Worm (Caenorhabditis elegans): ENCODE results near the gene skr-8.

skr-8 gene

DNA sequence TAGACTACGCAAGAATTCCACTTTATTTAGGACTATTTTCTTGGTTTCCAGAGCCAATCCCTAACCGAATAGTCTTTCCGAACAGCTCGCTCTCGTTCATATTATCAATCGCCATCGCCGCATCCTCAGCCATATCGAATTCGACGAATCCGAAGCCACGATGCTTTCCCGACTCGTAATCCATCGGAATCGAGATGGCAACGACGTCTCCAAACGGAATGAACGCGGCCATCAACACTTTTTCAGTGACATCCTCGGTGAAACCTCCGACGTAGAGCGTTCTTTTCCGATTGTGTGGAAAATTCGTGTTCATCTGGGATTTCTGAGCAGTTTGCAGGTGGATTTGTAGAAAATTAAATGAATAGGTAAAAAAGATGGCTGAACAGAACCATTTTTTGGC is 49.3 kb downstream of the skr-8 start, which contains the start of gene cyn-13:
Gene cyn-13 (minus strand): TSS at position 313 of the 400 bp plus-strand sequence.
- TF ChIP-seq nhr-12 (tag; optimal IDR thresholded peaks at IDR 0.05) (no peak), lin-15B (tag; optimal IDR thresholded peaks at IDR 0.05) (no peak), nhr-28 (tag; optimal IDR thresholded peaks at IDR 0.05) (no peak), pqm-1 (tag; optimal IDR thresholded peaks at IDR 0.05) (no peak), unc-39 (tag; optimal IDR thresholded peaks at IDR 0.05) (no peak), elt-2 (tag; optimal IDR thresholded peaks at IDR 0.05) (no peak), hmg-11 (tag; optimal IDR thresholded peaks at IDR 0.05) (no peak), pha-4 (tag; optimal IDR thresholded peaks at IDR 0.05) (no peak), ceh-9 (tag; optimal IDR thresholded peaks at IDR 0.05) (no peak), eor-1 (tag; optimal IDR thresholded peaks at IDR 0.05) (no peak), fkh-10 (GFP tag; optimal IDR thresholded peaks at IDR 0.05) (no peak), lin-39 (tag; optimal IDR thresholded peaks at IDR 0.05) (no peak), ama-1 (optimal IDR thresholded peaks at IDR 0.05) (no peak), nhr-77 (tag; optimal IDR thresholded peaks at IDR 0.05) (no peak), R02D3.7 (tag; optimal IDR thresholded peaks at IDR 0.05) (no peak), zag-1 (tag; optimal IDR thresholded peaks at IDR 0.05) (no peak), mdl-1 (tag; optimal IDR thresholded peaks at IDR 0.05) (no peak), ZK546.5 (tag; optimal IDR thresholded peaks at IDR 0.05) (no peak), nhr-43 (tag; optimal IDR thresholded peaks at IDR 0.05; ENCODE audit: poor library complexity, severe bottlenecking) (no peak), ceh-16 (tag; optimal IDR thresholded peaks at IDR 0.05) (no peak)

Measured in whole organism, L3 larva.